Worm (Caenorhabditis elegans) whole organism, mixed stage, embryonic: Measurements from ENCODE around the gene acr-8.
A peak's percentile ranks its signal among the peaks of the same experiment; 100 is the strongest.

Source experiments
- M03D4.4 ChIP-seq: sonication (generic microtip); optimal IDR thresholded peaks from 2 replicates; lab custom pipeline; 2017; ENCODE audit warnings: mild to moderate bottlenecking, missing genetic modification characterization, missing compliant biosample characterization
- bed-3 ChIP-seq: fragments of 200-800 bp; sonication (Bioruptor generic); optimal IDR thresholded peaks from 3 replicates; lab custom pipeline; 2018; ENCODE audit warnings: mild to moderate bottlenecking, missing genetic modification characterization, moderate library complexity, missing compliant biosample characterization
- blmp-1 ChIP-seq: fragments of 150-350 bp; optimal IDR thresholded peaks from 2 replicates; lab custom pipeline; 2014; ENCODE audit warnings: missing biosample characterization, missing genetic modification characterization
- ceh-39 ChIP-seq: fragments of 150-350 bp; optimal IDR thresholded peaks from 2 replicates; lab custom pipeline; 2014; ENCODE audit warnings: missing biosample characterization, missing genetic modification characterization
- ceh-43 ChIP-seq: fragments of 200-800 bp; sonication (Bioruptor generic); optimal IDR thresholded peaks from 2 replicates; lab custom pipeline; 2018; ENCODE audit warnings: mild to moderate bottlenecking, missing genetic modification characterization, moderate library complexity, missing compliant biosample characterization
- ceh-83 ChIP-seq: fragments of 200-800 bp; sonication (Bioruptor generic); optimal IDR thresholded peaks from 2 replicates; lab custom pipeline; 2018; ENCODE audit warnings: mild to moderate bottlenecking, missing genetic modification characterization, missing compliant biosample characterization
- ces-1 ChIP-seq: fragments of 150-350 bp; optimal IDR thresholded peaks from 2 replicates; lab custom pipeline; 2014; ENCODE audit warnings: missing biosample characterization, missing genetic modification reagents, missing genetic modification characterization
- cnd-1 ChIP-seq: fragments of 200-800 bp; sonication (Bioruptor generic); optimal IDR thresholded peaks from 2 replicates; lab custom pipeline; 2018; ENCODE audit warnings: mild to moderate bottlenecking, missing genetic modification characterization, missing compliant biosample characterization
- drap-1 ChIP-seq: fragments of 200-800 bp; sonication (Bioruptor generic); optimal IDR thresholded peaks from 3 replicates; lab custom pipeline; 2018; ENCODE audit warnings: mild to moderate bottlenecking, missing genetic modification characterization, missing compliant biosample characterization
- elt-1 ChIP-seq: sonication (generic microtip); optimal IDR thresholded peaks from 2 replicates; lab custom pipeline; 2017; ENCODE audit warnings: missing genetic modification characterization, mild to moderate bottlenecking, missing compliant biosample characterization, antibody characterized with exemption, moderate library complexity, borderline replicate concordance; ENCODE audit not compliant: insufficient read depth
- elt-3 ChIP-seq: fragments of 150-350 bp; optimal IDR thresholded peaks from 2 replicates; lab custom pipeline; 2014; ENCODE audit warnings: missing biosample characterization, missing genetic modification characterization
- flh-1 ChIP-seq: fragments of 200-800 bp; sonication (Bioruptor generic); optimal IDR thresholded peaks from 2 replicates; lab custom pipeline; 2018; ENCODE audit warnings: mild to moderate bottlenecking, missing genetic modification characterization, moderate library complexity, missing compliant biosample characterization
- ham-2 ChIP-seq: fragments of 200-800 bp; sonication (Bioruptor generic); optimal IDR thresholded peaks from 2 replicates; lab custom pipeline; 2018; ENCODE audit warnings: mild to moderate bottlenecking, missing genetic modification characterization, missing compliant biosample characterization
- hlh-1 ChIP-seq: fragments of 150-350 bp; optimal IDR thresholded peaks from 2 replicates; lab custom pipeline; 2014; ENCODE audit warnings: missing biosample characterization, missing genetic modification reagents, missing genetic modification characterization
- lin-13 ChIP-seq: fragments of 150-350 bp; optimal IDR thresholded peaks from 2 replicates; lab custom pipeline; 2014; ENCODE audit warnings: missing biosample characterization, missing genetic modification characterization
- lin-32 ChIP-seq: fragments of 200-800 bp; sonication (Bioruptor generic); optimal IDR thresholded peaks from 2 replicates; lab custom pipeline; 2018; ENCODE audit warnings: mild to moderate bottlenecking, missing genetic modification characterization, missing compliant biosample characterization
- lsy-2 ChIP-seq: fragments of 150-350 bp; optimal IDR thresholded peaks from 2 replicates; lab custom pipeline; 2014; ENCODE audit warnings: missing biosample characterization, missing genetic modification characterization
- mab-5 ChIP-seq: fragments of 150-350 bp; optimal IDR thresholded peaks from 2 replicates; lab custom pipeline; 2014; ENCODE audit warnings: missing biosample characterization, missing genetic modification characterization
- mep-1 ChIP-seq: fragments of 150-350 bp; optimal IDR thresholded peaks from 2 replicates; lab custom pipeline; 2017; ENCODE audit warnings: missing biosample characterization, missing genetic modification reagents, missing genetic modification characterization, inconsistent platforms
- mls-2 ChIP-seq: sonication (generic microtip); optimal IDR thresholded peaks from 2 replicates; lab custom pipeline; 2016; ENCODE audit warnings: mild to moderate bottlenecking, missing genetic modification characterization, moderate library complexity, missing compliant biosample characterization
- nhr-12 ChIP-seq: fragments of 150-350 bp; optimal IDR thresholded peaks from 2 replicates; lab custom pipeline; 2014; ENCODE audit warnings: missing biosample characterization, missing genetic modification characterization
- nhr-2 ChIP-seq: fragments of 150-350 bp; optimal IDR thresholded peaks from 2 replicates; lab custom pipeline; 2014; ENCODE audit warnings: missing biosample characterization, missing genetic modification characterization
- nhr-237 ChIP-seq: fragments of 150-350 bp; optimal IDR thresholded peaks from 2 replicates; lab custom pipeline; 2014; ENCODE audit warnings: missing biosample characterization, missing genetic modification characterization
- nhr-28 ChIP-seq: fragments of 150-350 bp; optimal IDR thresholded peaks from 2 replicates; lab custom pipeline; 2014; ENCODE audit warnings: missing biosample characterization, missing genetic modification characterization
- nhr-76 ChIP-seq: sonication (generic microtip); optimal IDR thresholded peaks from 2 replicates; lab custom pipeline; 2017; ENCODE audit warnings: missing biosample characterization, missing genetic modification characterization
- pha-4 ChIP-seq: fragments of 150-350 bp; optimal IDR thresholded peaks from 2 replicates; lab custom pipeline; 2018; ENCODE audit warnings: missing biosample characterization, missing genetic modification reagents, missing genetic modification characterization
- sem-2 ChIP-seq: fragments of 200-800 bp; sonication (Bioruptor generic); optimal IDR thresholded peaks from 2 replicates; lab custom pipeline; 2018; ENCODE audit warnings: mild to moderate bottlenecking, missing genetic modification characterization, missing compliant biosample characterization
- snpc-4 ChIP-seq: fragments of 150-350 bp; optimal IDR thresholded peaks from 2 replicates; lab custom pipeline; 2014; ENCODE audit warnings: missing biosample characterization, missing genetic modification characterization
- sptf-1 ChIP-seq: sonication (generic microtip); optimal IDR thresholded peaks from 2 replicates; lab custom pipeline; 2017; ENCODE audit warnings: mild to moderate bottlenecking, missing genetic modification characterization, moderate library complexity, missing compliant biosample characterization
- tbx-8 ChIP-seq: fragments of 200-800 bp; sonication (Bioruptor generic); optimal IDR thresholded peaks from 2 replicates; lab custom pipeline; 2018; ENCODE audit warnings: mild to moderate bottlenecking, missing genetic modification characterization, moderate library complexity, missing compliant biosample characterization
- unc-120 ChIP-seq: sonication (generic microtip); optimal IDR thresholded peaks from 2 replicates; lab custom pipeline; 2017; ENCODE audit warnings: missing genetic modification characterization, missing compliant biosample characterization; ENCODE audit not compliant: poor library complexity, severe bottlenecking
- unc-39 ChIP-seq: fragments of 150-350 bp; optimal IDR thresholded peaks from 2 replicates; lab custom pipeline; 2014; ENCODE audit warnings: missing biosample characterization, missing genetic modification characterization
- unc-62 ChIP-seq: fragments of 150-350 bp; optimal IDR thresholded peaks from 2 replicates; lab custom pipeline; 2014; ENCODE audit warnings: missing biosample characterization, missing genetic modification reagents, missing genetic modification characterization
- zip-8 ChIP-seq: fragments of 150-350 bp; optimal IDR thresholded peaks from 2 replicates; lab custom pipeline; 2014; ENCODE audit warnings: missing biosample characterization, missing genetic modification characterization
- ztf-11 ChIP-seq: fragments of 150-350 bp; optimal IDR thresholded peaks from 2 replicates; lab custom pipeline; 2014; ENCODE audit warnings: missing biosample characterization, missing genetic modification characterization

The acr-8 gene

ce11 chrX:10412425-10412824 is at the start of gene acr-8:
Gene acr-8, plus strand, starts transcription at chrX:10412725.
- TF ChIP-seq ham-2 (GFP tag; lab: Kevin White, UChicago), result no peak

- TF ChIP-seq M03D4.4 (peak; percentile 36), ces-1 (GFP tag; lab: Kevin White, UChicago) (peak; percentile 50), ztf-11 (no peak), lin-32 (peak; percentile 82), pha-4 (tag; lab: Kevin White, UChicago) (peak; percentile 39), lsy-2 (no peak), cnd-1 (tag; lab: Kevin White, UChicago) (peak; percentile 88), unc-120 (tag; lab: Kevin White, UChicago) (peak; percentile 81), elt-1 (tag; lab: Kevin White, UChicago) (no peak), nhr-28 (tag; lab: Kevin White, UChicago) (no peak), hlh-1 (peak; percentile 50), unc-39 (no peak), mep-1 (tag; lab: Kevin White, UChicago) (peak; percentile 51), ceh-39 (tag; lab: Kevin White, UChicago) (no peak), elt-3 (no peak), ham-2 (GFP tag; lab: Kevin White, UChicago) (peak; percentile 27)
Measured at ce11 chrX:10372556-10372955, 40.0 kb upstream of the acr-8 start, which contains the start of gene Y49A10A.2. Gene Y49A10A.2, minus strand, starts transcription at chrX:10372664.

- TF ChIP-seq blmp-1, result no peak
- no peak for TF ChIP-seq mep-1 (tag; lab: Kevin White, UChicago)
- no peak for TF ChIP-seq ceh-83 (GFP tag; lab: Kevin White, UChicago)
- TF ChIP-seq pha-4 (tag; lab: Kevin White, UChicago), result no peak
- no peak for TF ChIP-seq ham-2 (GFP tag; lab: Kevin White, UChicago)
- no peak for TF ChIP-seq elt-1 (tag; lab: Kevin White, UChicago)
- no peak for TF ChIP-seq flh-1 (GFP tag; lab: Kevin White, UChicago)
- TF ChIP-seq ceh-43, result no peak
- TF ChIP-seq nhr-12 (tag; lab: Kevin White, UChicago), result no peak
Measured at ce11 chrX:10373581-10373980, 38.9 kb upstream of the acr-8 start.

ce11 chrX:10376989-10377388 is 35.5 kb upstream of the acr-8 start:
- TF ChIP-seq bed-3, result no peak
- TF ChIP-seq nhr-28 (tag; lab: Kevin White, UChicago), result no peak
- TF ChIP-seq lsy-2, result no peak
- no peak for TF ChIP-seq blmp-1
- TF ChIP-seq zip-8, result no peak
- TF ChIP-seq sptf-1, result no peak
- TF ChIP-seq nhr-2 (tag; lab: Kevin White, UChicago), result no peak
- no peak for TF ChIP-seq mep-1 (tag; lab: Kevin White, UChicago)
- TF ChIP-seq tbx-8 (GFP tag; lab: Kevin White, UChicago), result no peak
- TF ChIP-seq cnd-1 (tag; lab: Kevin White, UChicago), result no peak
- TF ChIP-seq unc-39, result no peak

ce11 chrX:10377663-10378062 is 34.9 kb upstream of the acr-8 start:
- TF ChIP-seq nhr-237 (peak; percentile 91), nhr-28 (tag; lab: Kevin White, UChicago) (no peak), ceh-39 (tag; lab: Kevin White, UChicago) (no peak), unc-62 (GFP tag; lab: Kevin White, UChicago) (peak; percentile 78), flh-1 (GFP tag; lab: Kevin White, UChicago) (no peak), M03D4.4 (peak; percentile 27), sptf-1 (peak; percentile 77), unc-39 (no peak), cnd-1 (tag; lab: Kevin White, UChicago) (no peak), ham-2 (GFP tag; lab: Kevin White, UChicago) (no peak), zip-8 (no peak), lin-13 (tag; lab: Kevin White, UChicago) (no peak), pha-4 (tag; lab: Kevin White, UChicago) (peak; percentile 39), ceh-83 (GFP tag; lab: Kevin White, UChicago) (no peak), nhr-12 (tag; lab: Kevin White, UChicago) (no peak), ces-1 (GFP tag; lab: Kevin White, UChicago) (peak; percentile 79), mab-5 (no peak), nhr-2 (tag; lab: Kevin White, UChicago) (no peak), bed-3 (no peak), mep-1 (tag; lab: Kevin White, UChicago) (peak; percentile 76), mls-2 (tag; lab: Kevin White, UChicago) (no peak), tbx-8 (GFP tag; lab: Kevin White, UChicago) (no peak), lin-32 (no peak), elt-3 (no peak), elt-1 (tag; lab: Kevin White, UChicago) (no peak), ztf-11 (peak; percentile 27), blmp-1 (no peak), snpc-4 (tag; lab: Kevin White, UChicago) (no peak), lsy-2 (peak; percentile 54), hlh-1 (peak; percentile 39), sem-2 (no peak), unc-120 (tag; lab: Kevin White, UChicago) (peak; percentile 82), ceh-43 (no peak), nhr-76 (tag; lab: Kevin White, UChicago) (no peak), drap-1 (GFP tag; lab: Kevin White, UChicago) (peak; percentile 45)
